Worm (Caenorhabditis elegans): ENCODE results near the gene K04A8.19.

K04A8.19 gene

ce11 chrV:6514887-6515324 is 39.3 kb downstream of the K04A8.19 start, which contains the start of gene dpy-11 (continued):
- TF ChIP-seq nhr-6 (tag; optimal IDR thresholded peaks at IDR 0.05) (peak; percentile 57), mxl-2 (GFP tag; conservative IDR thresholded peaks at IDR 0.05) (0 out of 2 replicates have a peak, but pooled peaks have one; percentile 7), vab-7 (GFP tag; IDR thresholded peaks at IDR 0.05) (no peak), madf-5 (GFP tag; IDR thresholded peaks at IDR 0.05) (no peak), dmd-8 (GFP tag; IDR thresholded peaks at IDR 0.05) (no peak), hif-1 (tag; optimal IDR thresholded peaks at IDR 0.05) (peak in 1 of 2 experiments; percentile 20), mes-2 (tag; optimal IDR thresholded peaks at IDR 0.05; ENCODE audit: poor library complexity, severe bottlenecking) (peak; percentile 55), F44E2.7 (GFP tag; IDR thresholded peaks at IDR 0.05) (no peak), ama-1 (optimal IDR thresholded peaks at IDR 0.05) (peak; percentile 98), dpl-1 (GFP tag; optimal IDR thresholded peaks at IDR 0.05) (no peak), snpc-4 (tag; optimal IDR thresholded peaks at IDR 0.05) (no peak), nhr-48 (tag; optimal IDR thresholded peaks at IDR 0.05) (peak; percentile 44), F49E8.2 (tag; optimal IDR thresholded peaks at IDR 0.05; ENCODE audit: borderline replicate concordance) (no peak), hlh-11 (tag; optimal IDR thresholded peaks at IDR 0.05) (peak; percentile 79), zip-2 (tag; optimal IDR thresholded peaks at IDR 0.05) (no peak), ztf-7 (tag; optimal IDR thresholded peaks at IDR 0.05) (no peak), pha-4 (GFP tag; IDR thresholded peaks at IDR 0.05) (no peak), pha-4 (tag; optimal IDR thresholded peaks at IDR 0.05) (no peak), ceh-20 (GFP tag; IDR thresholded peaks at IDR 0.05) (no peak), ces-1 (GFP tag; optimal IDR thresholded peaks at IDR 0.05) (no peak), zag-1 (tag; optimal IDR thresholded peaks at IDR 0.05) (no peak), gei-8 (GFP tag; optimal IDR thresholded peaks at IDR 0.05) (peak; percentile 46), lin-39 (tag; optimal IDR thresholded peaks at IDR 0.05) (no peak), lin-29 (GFP tag; IDR thresholded peaks at IDR 0.05) (no peak), F10B5.3 (tag; optimal IDR thresholded peaks at IDR 0.05) (no peak), egl-27 (tag; optimal IDR thresholded peaks at IDR 0.05) (no peak), zfp-2 (tag; optimal IDR thresholded peaks at IDR 0.05) (no peak), tra-1 (GFP tag; IDR thresholded peaks at IDR 0.05) (0 out of 2 replicates have a peak, but pooled peaks have one; percentile 48), rbr-2 (tag; optimal IDR thresholded peaks at IDR 0.05) (no peak), dmd-9 (GFP tag; IDR thresholded peaks at IDR 0.05) (no peak), nhr-41 (GFP tag; IDR thresholded peaks at IDR 0.05) (no peak), sdz-12 (GFP tag; optimal IDR thresholded peaks at IDR 0.05) (peak; percentile 90), Y48G9A.11 (GFP tag; IDR thresholded peaks at IDR 0.05) (peak; percentile 36; the same call in 1 of the 2 replicates), F26F4.8 (GFP tag; conservative IDR thresholded peaks at IDR 0.05) (no peak), saeg-2 (GFP tag; IDR thresholded peaks at IDR 0.05) (no peak), ceh-44 (GFP tag; IDR thresholded peaks at IDR 0.05) (no peak), nhr-25 (tag; optimal IDR thresholded peaks at IDR 0.05; ENCODE audit: borderline replicate concordance, insufficient read depth) (peak; percentile 55), nhr-42 (GFP tag; IDR thresholded peaks at IDR 0.05) (no peak), nhr-237 (tag; optimal IDR thresholded peaks at IDR 0.05) (no peak), T26A8.4 (GFP tag; IDR thresholded peaks at IDR 0.05) (peak; percentile 81), mdt-29 (GFP tag; IDR thresholded peaks at IDR 0.05) (peak; percentile 49; the same call in 1 of the 2 replicates), nhr-11 (tag; optimal IDR thresholded peaks at IDR 0.05) (no peak), mdl-1 (tag; optimal IDR thresholded peaks at IDR 0.05) (peak in 1 of 2 experiments; percentile 48), jun-1 (tag; optimal IDR thresholded peaks at IDR 0.05) (no peak), lin-1 (GFP tag; IDR thresholded peaks at IDR 0.05) (0 out of 2 replicates have a peak, but pooled peaks have one; percentile 15), D1046.2 (GFP tag; IDR thresholded peaks at IDR 0.05) (no peak), lin-13 (GFP tag; optimal IDR thresholded peaks at IDR 0.05) (peak; percentile 49), duxl-1 (tag; optimal IDR thresholded peaks at IDR 0.05; ENCODE audit: poor library complexity) (peak; percentile 71), F37D6.2 (tag; optimal IDR thresholded peaks at IDR 0.05) (no peak), attf-4 (tag; optimal IDR thresholded peaks at IDR 0.05) (no peak), nhr-102 (tag; optimal IDR thresholded peaks at IDR 0.05) (peak; percentile 29)

Data from whole organism, L4 larva.